Worm (Caenorhabditis elegans) whole organism, late embryonic: Measurements from ENCODE around the gene fbxa-115.

Source experiments
- F13H6.1 ChIP-seq: sonication (generic microtip); optimal IDR thresholded peaks from 2 replicates; lab custom pipeline; 2016; ENCODE audit warnings: missing genetic modification characterization, missing compliant biosample characterization
- ceh-18 ChIP-seq: sonication (generic microtip); optimal IDR thresholded peaks from 2 replicates; lab custom pipeline; 2016; ENCODE audit warnings: missing genetic modification characterization, missing compliant biosample characterization
- dmd-4 ChIP-seq: sonication (generic microtip); optimal IDR thresholded peaks from 2 replicates; lab custom pipeline; 2016; ENCODE audit warnings: borderline replicate concordance, missing genetic modification characterization, missing compliant biosample characterization
- lin-11 ChIP-seq: fragments of 200-800 bp; sonication (Bioruptor generic); optimal IDR thresholded peaks from 2 replicates; lab custom pipeline; 2018; ENCODE audit warnings: mild to moderate bottlenecking, missing genetic modification characterization, missing compliant biosample characterization
- nhr-232 ChIP-seq: sonication (generic microtip); optimal IDR thresholded peaks from 2 replicates; lab custom pipeline; 2016; ENCODE audit warnings: missing genetic modification characterization, missing compliant biosample characterization
- pha-2 ChIP-seq: sonication (generic microtip); optimal IDR thresholded peaks from 2 replicates; lab custom pipeline; 2017; ENCODE audit warnings: mild to moderate bottlenecking, missing genetic modification characterization, missing compliant biosample characterization
- syd-9 ChIP-seq: sonication (generic microtip); optimal IDR thresholded peaks from 2 replicates; lab custom pipeline; 2016; ENCODE audit warnings: mild to moderate bottlenecking, missing genetic modification characterization, moderate library complexity, missing compliant biosample characterization

- TF ChIP-seq lin-11, result no peak
- TF ChIP-seq dmd-4 (tag; lab: Kevin White, UChicago), result no peak
- TF ChIP-seq F13H6.1, result no peak
- no peak for TF ChIP-seq syd-9
- TF ChIP-seq pha-2 (tag; lab: Kevin White, UChicago), result no peak
- TF ChIP-seq nhr-232 (tag; lab: Kevin White, UChicago), result no peak
- no peak for TF ChIP-seq ceh-18 (tag; lab: Kevin White, UChicago)
These were observed 26.1 kb downstream of the fbxa-115 start for ce11 chrV:20165808-20166207.
